Worm (Caenorhabditis elegans): ENCODE results near the gene tbck-1.

DNA sequence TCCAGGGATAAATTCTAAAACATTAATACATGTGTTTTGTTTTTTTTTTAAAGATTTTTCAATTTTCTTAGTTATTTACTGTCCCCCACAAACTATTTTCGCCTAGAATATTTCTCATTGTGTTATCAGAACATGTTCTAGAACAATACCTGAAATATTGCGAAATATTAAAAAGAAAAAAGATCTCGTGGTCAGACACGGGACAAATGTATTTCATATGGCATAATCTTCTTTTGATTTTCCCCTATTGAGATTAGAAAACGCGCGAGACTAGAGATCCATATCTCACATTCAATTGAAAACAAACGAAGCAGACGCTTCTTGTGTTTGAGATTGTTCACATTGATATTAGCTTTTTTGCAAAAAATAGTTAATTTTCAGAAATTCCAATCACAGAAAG lies 27.8 kb downstream of the tbck-1 start:
- TF ChIP-seq jun-1 (tag; optimal IDR thresholded peaks at IDR 0.05) = no peak
- no peak for TF ChIP-seq nhr-42 (GFP tag; IDR thresholded peaks at IDR 0.05)
- TF ChIP-seq Y5F2A.4 (GFP tag; optimal IDR thresholded peaks at IDR 0.05) = no peak
- TF ChIP-seq Y48G9A.11 (GFP tag; IDR thresholded peaks at IDR 0.05) = no peak
- TF ChIP-seq nhr-6 (tag; optimal IDR thresholded peaks at IDR 0.05) = no peak

All from whole organism, L4 larva.